Fruit fly (Drosophila melanogaster): ENCODE data around the gene CG32576.

The CG32576 gene

DNA sequence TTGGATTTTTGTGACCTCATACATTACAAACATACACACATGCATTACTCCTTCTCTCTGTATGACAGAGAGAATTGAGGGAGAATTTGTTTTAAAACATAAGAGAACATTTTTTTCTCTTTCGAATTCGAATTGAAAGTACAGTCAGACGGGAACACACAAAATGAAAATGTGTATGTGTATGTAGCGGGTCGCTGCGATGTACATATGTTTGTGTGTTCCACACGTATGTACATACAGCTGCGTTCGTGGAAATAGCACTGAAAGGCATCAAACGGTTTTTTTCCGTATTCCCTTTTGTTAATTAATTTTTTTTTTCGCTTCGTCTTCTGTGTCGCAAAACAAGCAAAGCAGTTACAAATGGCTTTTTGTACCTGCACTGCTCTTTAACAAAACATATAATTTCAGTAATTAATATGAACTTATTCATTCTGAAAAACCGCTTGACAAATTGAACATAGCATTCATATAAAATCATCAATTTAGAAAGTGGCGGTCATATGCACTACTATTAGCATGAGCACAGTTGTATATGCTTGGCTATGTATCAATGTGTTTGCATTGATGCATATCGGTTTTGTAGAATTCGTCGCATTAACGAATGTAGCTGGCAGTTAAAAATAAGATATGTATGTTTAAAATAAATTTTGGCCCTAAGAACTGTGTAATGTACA lies 44.4 kb upstream of the CG32576 start (continued):
- TF ChIP-seq TFAM (GFP tag; optimal IDR thresholded peaks at IDR 0.05) (peak; percentile 75), cg (GFP tag; optimal IDR thresholded peaks at IDR 0.05) (peak; percentile 87), CG16779 (GFP tag; IDR thresholded peaks at IDR 0.05) (0 out of 2 replicates have a peak, but pooled peaks have one; percentile 45), CG11398 (GFP tag; optimal IDR thresholded peaks at IDR 0.05) (peak; percentile 94), CG6683 (GFP tag; optimal IDR thresholded peaks at IDR 0.05) (peak; percentile 90), Ets65A (GFP tag) (peak; percentile 99), Deaf1 (tag; optimal IDR thresholded peaks at IDR 0.05) (peak; percentile 76), unc-4 (GFP tag; IDR thresholded peaks at IDR 0.05; ENCODE audit: partially characterized antibody) (no peak), fd102C (GFP tag; optimal IDR thresholded peaks at IDR 0.05) (peak; percentile 65), HLH3B (GFP tag; IDR thresholded peaks at IDR 0.05) (peak; percentile 88), pho (GFP tag; optimal IDR thresholded peaks at IDR 0.05) (peak; percentile 94), CG7786 (GFP tag; optimal IDR thresholded peaks at IDR 0.05) (peak; percentile 96), pros (GFP tag; optimal IDR thresholded peaks at IDR 0.05) (peak; percentile 85), CG7372 (GFP tag; IDR thresholded peaks at IDR 0.05) (peak; percentile 93), D19A (tag; optimal IDR thresholded peaks at IDR 0.05) (peak; percentile 95), CG2116 (GFP tag; optimal IDR thresholded peaks at IDR 0.05) (peak; percentile 77), grn (GFP tag; optimal IDR thresholded peaks at IDR 0.05) (peak; percentile 91), aop (GFP tag; IDR thresholded peaks at IDR 0.05) (peak; percentile 43; the same call in 1 of the 2 replicates), Mes4 (GFP tag; optimal IDR thresholded peaks at IDR 0.05) (peak; percentile 96), CG6254 (GFP tag; optimal IDR thresholded peaks at IDR 0.05) (peak; percentile 91), zen (tag; optimal IDR thresholded peaks at IDR 0.05) (peak; percentile 94), CG34224 (GFP tag; IDR thresholded peaks at IDR 0.05; ENCODE audit: partially characterized antibody) (no peak), yki (optimal IDR thresholded peaks at IDR 0.05) (peak; percentile 3), exex (tag; optimal IDR thresholded peaks at IDR 0.05) (peak; percentile 89), CG30020 (tag; optimal IDR thresholded peaks at IDR 0.05) (peak; percentile 90), HmgZ (tag; optimal IDR thresholded peaks at IDR 0.05) (peak; percentile 97), gfzf (GFP tag; optimal IDR thresholded peaks at IDR 0.05) (no peak), gcm (GFP tag; optimal IDR thresholded peaks at IDR 0.05) (peak; percentile 96), CoRest (tag; optimal IDR thresholded peaks at IDR 0.05) (peak; percentile 99), trem (tag; optimal IDR thresholded peaks at IDR 0.05) (peak; percentile 89), CG11696 (GFP tag; IDR thresholded peaks at IDR 0.05) (peak; percentile 98), sc (optimal IDR thresholded peaks at IDR 0.05) (no peak), sc (GFP tag; optimal IDR thresholded peaks at IDR 0.05) (peak; percentile 92), Dref (GFP tag; IDR thresholded peaks at IDR 0.05) (0 out of 2 replicates have a peak, but pooled peaks have one; percentile 6), chm (GFP tag; IDR thresholded peaks at IDR 0.05) (peak; percentile 91), CG7556 (GFP tag; optimal IDR thresholded peaks at IDR 0.05) (peak; percentile 99), Lhr (GFP tag; optimal IDR thresholded peaks at IDR 0.05) (peak; percentile 86), BtbVII (GFP tag; optimal IDR thresholded peaks at IDR 0.05) (peak; percentile 96), dpn (GFP tag; optimal IDR thresholded peaks at IDR 0.05) (peak; percentile 95 to 96), crol (GFP tag; IDR thresholded peaks at IDR 0.05) (peak; percentile 49; the same call in 1 of the 2 replicates), Fer1 (GFP tag; optimal IDR thresholded peaks at IDR 0.05) (peak; percentile 97), zen2 (GFP tag; IDR thresholded peaks at IDR 0.05; ENCODE audit: partially characterized antibody) (no peak), slp2 (GFP tag; optimal IDR thresholded peaks at IDR 0.05) (peak; percentile 95), bcd (GFP tag; optimal IDR thresholded peaks at IDR 0.05) (peak; percentile 96), gem (tag; optimal IDR thresholded peaks at IDR 0.05) (peak; percentile 98), br (optimal IDR thresholded peaks at IDR 0.05) (no peak), Xbp1 (GFP tag; optimal IDR thresholded peaks at IDR 0.05) (peak; percentile 93), CG9609 (GFP tag; optimal IDR thresholded peaks at IDR 0.05) (peak; percentile 93), CG10959 (GFP tag; IDR thresholded peaks at IDR 0.05) (peak; percentile 81), Sry-β (GFP tag; optimal IDR thresholded peaks at IDR 0.05) (peak; percentile 69)
